Fruit fly (Drosophila melanogaster): ENCODE data around the gene CG6791.

CG6791 gene

dm6 chr3R:11614507-11614906, 24.6 kb upstream of the CG6791 start:
- TF ChIP-seq psq (optimal IDR thresholded peaks at IDR 0.05) (no peak), insv (optimal IDR thresholded peaks at IDR 0.05) (no peak)

- TF ChIP-seq ttk (optimal IDR thresholded peaks at IDR 0.05) (no peak), psq (optimal IDR thresholded peaks at IDR 0.05) (no peak), Sin3A (optimal IDR thresholded peaks at IDR 0.05) (no peak), insv (optimal IDR thresholded peaks at IDR 0.05) (no peak), h (optimal IDR thresholded peaks at IDR 0.05) (no peak), Myc (optimal IDR thresholded peaks at IDR 0.05) (no peak)
Observed at dm6 chr3R:11614107-11614506, 24.2 kb upstream of the CG6791 start.

dm6 chr3R:11613252-11614036, 23.5 kb upstream of the CG6791 start:
- no peak for TF ChIP-seq h (optimal IDR thresholded peaks at IDR 0.05)
- TF ChIP-seq ttk (optimal IDR thresholded peaks at IDR 0.05) = no peak
- no peak for TF ChIP-seq insv (optimal IDR thresholded peaks at IDR 0.05)
- TF ChIP-seq Sin3A (optimal IDR thresholded peaks at IDR 0.05) = no peak
- TF ChIP-seq psq (optimal IDR thresholded peaks at IDR 0.05) = no peak
- TF ChIP-seq Myc (optimal IDR thresholded peaks at IDR 0.05) = no peak

dm6 chr3R:11612467-11612866, 22.5 kb upstream of the CG6791 start:
- no peak for TF ChIP-seq ttk (optimal IDR thresholded peaks at IDR 0.05)
- no peak for TF ChIP-seq Sin3A (optimal IDR thresholded peaks at IDR 0.05)
- no peak for TF ChIP-seq insv (optimal IDR thresholded peaks at IDR 0.05)
- no peak for TF ChIP-seq h (optimal IDR thresholded peaks at IDR 0.05)
- no peak for TF ChIP-seq Myc (optimal IDR thresholded peaks at IDR 0.05)
- TF ChIP-seq psq (optimal IDR thresholded peaks at IDR 0.05) = no peak

- no peak for TF ChIP-seq Sin3A (optimal IDR thresholded peaks at IDR 0.05)
- TF ChIP-seq ttk (optimal IDR thresholded peaks at IDR 0.05) = no peak
- no peak for TF ChIP-seq insv (optimal IDR thresholded peaks at IDR 0.05)
- no peak for TF ChIP-seq psq (optimal IDR thresholded peaks at IDR 0.05)
Observed at dm6 chr3R:11606679-11607078, 16.7 kb upstream of the CG6791 start.

dm6 chr3R:11604654-11605436, 14.9 kb upstream of the CG6791 start:
- TF ChIP-seq ttk (optimal IDR thresholded peaks at IDR 0.05) = no peak
- no peak for TF ChIP-seq psq (optimal IDR thresholded peaks at IDR 0.05)
- no peak for TF ChIP-seq Myc (optimal IDR thresholded peaks at IDR 0.05)
- no peak for TF ChIP-seq insv (optimal IDR thresholded peaks at IDR 0.05)

- TF ChIP-seq Sin3A (optimal IDR thresholded peaks at IDR 0.05) (no peak), insv (optimal IDR thresholded peaks at IDR 0.05) (no peak), Myc (optimal IDR thresholded peaks at IDR 0.05) (no peak), psq (optimal IDR thresholded peaks at IDR 0.05) (no peak), ttk (optimal IDR thresholded peaks at IDR 0.05) (no peak), h (optimal IDR thresholded peaks at IDR 0.05) (no peak)
Observed at dm6 chr3R:11603136-11603535, 13.2 kb upstream of the CG6791 start.

dm6 chr3R:11595523-11595922, 5.6 kb upstream of the CG6791 start:
- no peak for TF ChIP-seq psq (optimal IDR thresholded peaks at IDR 0.05)
- TF ChIP-seq Myc (optimal IDR thresholded peaks at IDR 0.05) = no peak
- TF ChIP-seq insv (optimal IDR thresholded peaks at IDR 0.05) = no peak
- no peak for TF ChIP-seq ttk (optimal IDR thresholded peaks at IDR 0.05)
- TF ChIP-seq Sin3A (optimal IDR thresholded peaks at IDR 0.05) = no peak
- TF ChIP-seq h (optimal IDR thresholded peaks at IDR 0.05) = no peak

dm6 chr3R:11582253-11582589, 7.7 kb downstream of the CG6791 start:
- TF ChIP-seq insv (optimal IDR thresholded peaks at IDR 0.05) (no peak), Sin3A (optimal IDR thresholded peaks at IDR 0.05) (no peak), h (optimal IDR thresholded peaks at IDR 0.05) (no peak), psq (optimal IDR thresholded peaks at IDR 0.05) (no peak), Myc (optimal IDR thresholded peaks at IDR 0.05) (no peak), ttk (optimal IDR thresholded peaks at IDR 0.05) (no peak)

dm6 chr3R:11581340-11582252, 8.3 kb downstream of the CG6791 start, which contains the start of gene wkd:
Gene wkd, plus strand, starts transcription at chr3R:11581576.
- no peak for TF ChIP-seq psq (optimal IDR thresholded peaks at IDR 0.05)
- TF ChIP-seq Myc (optimal IDR thresholded peaks at IDR 0.05) = no peak
- TF ChIP-seq insv (optimal IDR thresholded peaks at IDR 0.05) = no peak
- TF ChIP-seq ttk (optimal IDR thresholded peaks at IDR 0.05) = no peak
- TF ChIP-seq h (optimal IDR thresholded peaks at IDR 0.05) = no peak
- no peak for TF ChIP-seq Sin3A (optimal IDR thresholded peaks at IDR 0.05)

dm6 chr3R:11578645-11579044, 11.3 kb downstream of the CG6791 start, which contains the start of the genes CG6790 and CG5342:
Gene CG6790, minus strand, starts transcription at chr3R:11578745.
Gene CG5342, plus strand, starts transcription at chr3R:11578826.
- TF ChIP-seq Myc (optimal IDR thresholded peaks at IDR 0.05) (no peak), h (optimal IDR thresholded peaks at IDR 0.05) (no peak), psq (optimal IDR thresholded peaks at IDR 0.05) (no peak), ttk (optimal IDR thresholded peaks at IDR 0.05) (no peak), Sin3A (optimal IDR thresholded peaks at IDR 0.05) (no peak), insv (optimal IDR thresholded peaks at IDR 0.05) (no peak)

dm6 chr3R:11571408-11571807, 18.5 kb downstream of the CG6791 start:
- TF ChIP-seq Sin3A (optimal IDR thresholded peaks at IDR 0.05) (no peak), h (optimal IDR thresholded peaks at IDR 0.05) (no peak), ttk (optimal IDR thresholded peaks at IDR 0.05) (no peak), psq (optimal IDR thresholded peaks at IDR 0.05) (no peak), Myc (optimal IDR thresholded peaks at IDR 0.05) (no peak), insv (optimal IDR thresholded peaks at IDR 0.05) (no peak)
